Fruit fly (Drosophila melanogaster) whole organism, embryonic: ENCODE measurements around the gene CG15155.

Experiments used
- CG11560 ChIP-seq: fragments of 200-800 bp; sonication (Bioruptor generic); IDR thresholded peaks from 3 replicates; pipeline ENCODE4 v1.3.6; 2022; ENCODE audit warnings: missing biosample characterization, missing genetic modification characterization
- CG12071 ChIP-seq: fragments of 200-800 bp; sonication (Bioruptor generic); optimal IDR thresholded peaks from 3 replicates; lab custom pipeline; 2018; ENCODE audit warnings: missing biosample characterization, mild to moderate bottlenecking, missing genetic modification characterization
- CG12104 ChIP-seq: fragments of 200-800 bp; sonication (Bioruptor generic); optimal IDR thresholded peaks from 3 replicates; lab custom pipeline; 2016; ENCODE audit warnings: missing biosample characterization, missing genetic modification characterization
- CG12769 ChIP-seq: fragments of 200-800 bp; sonication (Bioruptor generic); optimal IDR thresholded peaks from 2 replicates; lab custom pipeline; 2019; ENCODE audit warnings: missing biosample characterization, mild to moderate bottlenecking, missing genetic modification characterization, moderate library complexity
- CG13123 ChIP-seq: fragments of 200-800 bp; sonication (Bioruptor generic); optimal IDR thresholded peaks from 2 replicates; lab custom pipeline; 2016; ENCODE audit warnings: missing biosample characterization, missing genetic modification characterization
- CG13894 ChIP-seq: fragments of 200-800 bp; sonication (Bioruptor generic); optimal IDR thresholded peaks from 3 replicates; lab custom pipeline; 2018; ENCODE audit warnings: missing biosample characterization, mild to moderate bottlenecking, missing genetic modification characterization, moderate library complexity
- CG17802 ChIP-seq: fragments of 200-800 bp; sonication (Bioruptor generic); optimal IDR thresholded peaks from 2 replicates; lab custom pipeline; 2018; ENCODE audit warnings: missing biosample characterization, mild to moderate bottlenecking, missing genetic modification characterization, moderate library complexity
- CG2120 ChIP-seq: fragments of 200-800 bp; sonication (Bioruptor generic); optimal IDR thresholded peaks from 3 replicates; lab custom pipeline; 2016; ENCODE audit warnings: missing biosample characterization, missing genetic modification characterization
- CG30020 ChIP-seq: fragments of 200-800 bp; optimal IDR thresholded peaks from 2 replicates; lab custom pipeline; 2019; ENCODE audit warnings: missing biosample characterization, mild to moderate bottlenecking, missing genetic modification characterization, moderate library complexity
- CG31224 ChIP-seq: fragments of 200-800 bp; sonication (Bioruptor generic); IDR thresholded peaks from 2 replicates; pipeline ENCODE4 v1.3.6; 2022; ENCODE audit warnings: missing biosample characterization, missing genetic modification characterization
- CG31365 ChIP-seq: fragments of 200-800 bp; sonication (Bioruptor generic); optimal IDR thresholded peaks from 2 replicates; lab custom pipeline; 2018; ENCODE audit warnings: missing biosample characterization, mild to moderate bottlenecking, missing genetic modification characterization
- CG4707 ChIP-seq: fragments of 200-800 bp; sonication (Bioruptor generic); optimal IDR thresholded peaks from 2 replicates; lab custom pipeline; 2018; ENCODE audit warnings: missing biosample characterization, mild to moderate bottlenecking, missing genetic modification characterization, moderate library complexity
- CG5180 ChIP-seq: fragments of 200-800 bp; sonication (Bioruptor generic); optimal IDR thresholded peaks from 3 replicates; lab custom pipeline; 2017; ENCODE audit warnings: missing biosample characterization, missing genetic modification characterization, mild to moderate bottlenecking, moderate library complexity, missing genetic modification reagents
- CG6689 ChIP-seq: fragments of 200-800 bp; sonication (Bioruptor generic); IDR thresholded peaks from 2 replicates; pipeline ENCODE4 v1.3.6; 2022; ENCODE audit warnings: missing biosample characterization, missing genetic modification characterization
- CG7271 ChIP-seq: fragments of 200-800 bp; sonication (Bioruptor generic); optimal IDR thresholded peaks from 2 replicates; lab custom pipeline; 2018; ENCODE audit warnings: missing biosample characterization, mild to moderate bottlenecking, missing genetic modification characterization, moderate library complexity
- CG7357 ChIP-seq: fragments of 200-800 bp; sonication (Bioruptor generic); IDR thresholded peaks from 3 replicates; pipeline ENCODE4 v1.3.6; 2022; ENCODE audit warnings: missing biosample characterization, missing genetic modification characterization
- CG7372 ChIP-seq: fragments of 200-800 bp; sonication (Bioruptor generic); IDR thresholded peaks from 2 replicates; pipeline ENCODE4 v1.3.6; 2022; ENCODE audit warnings: missing biosample characterization, missing genetic modification characterization
- CG8359 ChIP-seq: fragments of 200-800 bp; sonication (Bioruptor generic); optimal IDR thresholded peaks from 2 replicates; lab custom pipeline; 2017; ENCODE audit warnings: missing biosample characterization, mild to moderate bottlenecking, missing genetic modification characterization, borderline replicate concordance
- CkIIα-i1 ChIP-seq: fragments of 200-800 bp; sonication (Bioruptor generic); IDR thresholded peaks from 2 replicates; pipeline ENCODE4 v1.3.6; 2022; ENCODE audit warnings: missing biosample characterization, missing genetic modification characterization
- Dbx ChIP-seq: fragments of 200-800 bp; sonication (Bioruptor generic); IDR thresholded peaks from 3 replicates; pipeline ENCODE4 v1.3.6; 2022; ENCODE audit warnings: missing biosample characterization, missing genetic modification characterization
- MESR4 ChIP-seq: fragments of 200-800 bp; sonication (Bioruptor generic); optimal IDR thresholded peaks from 2 replicates; lab custom pipeline; 2018; ENCODE audit warnings: missing biosample characterization, mild to moderate bottlenecking, missing genetic modification characterization, moderate library complexity
- Mes4 ChIP-seq: fragments of 200-800 bp; sonication (Bioruptor generic); optimal IDR thresholded peaks from 2 replicates; lab custom pipeline; 2016; ENCODE audit warnings: missing biosample characterization, missing genetic modification characterization
- NC2α ChIP-seq: fragments of 200-800 bp; sonication (Bioruptor generic); optimal IDR thresholded peaks from 2 replicates; lab custom pipeline; 2016; ENCODE audit warnings: missing biosample characterization, missing genetic modification characterization
- Ptx1 ChIP-seq: fragments of 200-800 bp; sonication (Bioruptor generic); IDR thresholded peaks from 2 replicates; pipeline ENCODE4 v1.3.6; 2022; ENCODE audit warnings: missing biosample characterization, missing genetic modification characterization
- Stat92E ChIP-seq, 3 experiments: fragments of >200 bp in 2 of 3; fragments of 200-800 bp in 1 of 3; sonication (Bioruptor generic) in 1 of 3; optimal IDR thresholded peaks; 2 replicates each; lab custom pipeline; 2017 to 2019; ENCODE audit warnings: missing biosample characterization in 3 of 3, missing genetic modification characterization in 3 of 3, mild to moderate bottlenecking in 1 of 3, moderate library complexity in 1 of 3
- Xbp1 ChIP-seq: fragments of 200-800 bp; sonication (Bioruptor generic); optimal IDR thresholded peaks from 3 replicates; lab custom pipeline; 2016; ENCODE audit warnings: missing biosample characterization, mild to moderate bottlenecking, missing genetic modification characterization
- Xrp1 ChIP-seq: fragments of 200-800 bp; sonication (Bioruptor generic); IDR thresholded peaks from 2 replicates; pipeline ENCODE4 v1.3.6; 2022; ENCODE audit warnings: missing biosample characterization, missing genetic modification characterization
- ap ChIP-seq: fragments of 200-800 bp; sonication (Bioruptor generic); IDR thresholded peaks from 2 replicates; pipeline ENCODE4 v1.3.6; 2022; ENCODE audit warnings: missing biosample characterization, missing genetic modification characterization
- bab2 ChIP-seq: fragments of 200-800 bp; sonication (Bioruptor generic); optimal IDR thresholded peaks from 2 replicates; lab custom pipeline; 2016; ENCODE audit warnings: missing biosample characterization, missing genetic modification characterization
- br ChIP-seq: fragments of >200 bp; optimal IDR thresholded peaks from 2 replicates; lab custom pipeline; 2017
- btn ChIP-seq: fragments of 200-800 bp; sonication (Bioruptor generic); optimal IDR thresholded peaks from 2 replicates; lab custom pipeline; 2016; ENCODE audit warnings: missing biosample characterization, missing genetic modification characterization
- chn ChIP-seq: fragments of 200-800 bp; sonication (Bioruptor generic); optimal IDR thresholded peaks from 2 replicates; lab custom pipeline; 2016; ENCODE audit warnings: missing biosample characterization, missing genetic modification characterization
- ci ChIP-seq: fragments of 200-800 bp; sonication (Bioruptor generic); IDR thresholded peaks from 3 replicates; pipeline ENCODE4 v1.3.6; 2022; ENCODE audit warnings: missing biosample characterization, missing genetic modification characterization
- ems ChIP-seq: fragments of 200-800 bp; sonication (Bioruptor generic); optimal IDR thresholded peaks from 3 replicates; lab custom pipeline; 2016; ENCODE audit warnings: missing biosample characterization, missing genetic modification characterization
- esg ChIP-seq: fragments of 200-800 bp; sonication (Bioruptor generic); conservative IDR thresholded peaks from 2 replicates; pipeline ENCODE4 v1.3.6; 2022; ENCODE audit warnings: missing biosample characterization, missing genetic modification characterization
- eyg ChIP-seq: fragments of 200-800 bp; sonication (Bioruptor generic); optimal IDR thresholded peaks from 3 replicates; lab custom pipeline; 2016; ENCODE audit warnings: missing biosample characterization, missing genetic modification characterization
- fd96Cb ChIP-seq: fragments of 200-800 bp; sonication (Bioruptor generic); optimal IDR thresholded peaks from 2 replicates; lab custom pipeline; 2018; ENCODE audit warnings: missing biosample characterization, mild to moderate bottlenecking, missing genetic modification characterization, moderate library complexity
- grau ChIP-seq: fragments of 200-800 bp; optimal IDR thresholded peaks from 3 replicates; lab custom pipeline; 2019; ENCODE audit warnings: missing biosample characterization, mild to moderate bottlenecking, missing genetic modification characterization, moderate library complexity
- jigr1 ChIP-seq: fragments of 200-800 bp; sonication (Bioruptor generic); IDR thresholded peaks from 3 replicates; pipeline ENCODE4 v1.3.6; 2022; ENCODE audit warnings: missing biosample characterization, missing genetic modification characterization
- klu ChIP-seq: fragments of 200-800 bp; sonication (Bioruptor generic); IDR thresholded peaks from 2 replicates; pipeline ENCODE4 v1.3.6; 2022; ENCODE audit warnings: missing biosample characterization, missing genetic modification characterization
- lab ChIP-seq: fragments of 200-800 bp; sonication (Bioruptor generic); optimal IDR thresholded peaks from 3 replicates; lab custom pipeline; 2017; ENCODE audit warnings: missing biosample characterization, missing genetic modification characterization, mild to moderate bottlenecking, moderate library complexity, missing genetic modification reagents
- mld ChIP-seq: fragments of 200-800 bp; sonication (Bioruptor generic); IDR thresholded peaks from 3 replicates; pipeline ENCODE4 v1.3.6; 2022; ENCODE audit warnings: missing biosample characterization, missing genetic modification characterization; ENCODE audit not compliant: partially characterized antibody
- nom ChIP-seq: fragments of 200-800 bp; sonication (Bioruptor generic); optimal IDR thresholded peaks from 2 replicates; lab custom pipeline; 2017; ENCODE audit warnings: missing biosample characterization, missing genetic modification characterization, mild to moderate bottlenecking, moderate library complexity, missing genetic modification reagents
- pnt ChIP-seq: fragments of 200-800 bp; sonication (Bioruptor generic); optimal IDR thresholded peaks from 3 replicates; lab custom pipeline; 2016; ENCODE audit warnings: missing biosample characterization, missing genetic modification characterization
- ro ChIP-seq: fragments of 200-800 bp; sonication (Bioruptor generic); IDR thresholded peaks from 2 replicates; pipeline ENCODE4 v1.3.6; 2022; ENCODE audit warnings: missing biosample characterization, missing genetic modification characterization
- sc ChIP-seq, 3 experiments: fragments of >200 bp in 2 of 3; fragments of 200-800 bp in 1 of 3; sonication (Bioruptor generic) in 1 of 3; optimal IDR thresholded peaks; 2 replicates in 2 of 3; 3 replicates in 1 of 3; lab custom pipeline; 2017; ENCODE audit warnings: mild to moderate bottlenecking in 1 of 3, missing biosample characterization in 1 of 3, missing genetic modification characterization in 1 of 3, missing genetic modification reagents in 1 of 3
- seq ChIP-seq: fragments of 200-800 bp; sonication (Bioruptor generic); IDR thresholded peaks from 2 replicates; pipeline ENCODE4 v1.3.6; 2022; ENCODE audit warnings: missing biosample characterization, missing genetic modification characterization
- tna ChIP-seq: fragments of 200-800 bp; sonication (Bioruptor generic); IDR thresholded peaks from 2 replicates; pipeline ENCODE4 v1.3.6; 2022; ENCODE audit warnings: missing biosample characterization, missing genetic modification characterization; ENCODE audit not compliant: partially characterized antibody

CG15155 gene

DNA sequence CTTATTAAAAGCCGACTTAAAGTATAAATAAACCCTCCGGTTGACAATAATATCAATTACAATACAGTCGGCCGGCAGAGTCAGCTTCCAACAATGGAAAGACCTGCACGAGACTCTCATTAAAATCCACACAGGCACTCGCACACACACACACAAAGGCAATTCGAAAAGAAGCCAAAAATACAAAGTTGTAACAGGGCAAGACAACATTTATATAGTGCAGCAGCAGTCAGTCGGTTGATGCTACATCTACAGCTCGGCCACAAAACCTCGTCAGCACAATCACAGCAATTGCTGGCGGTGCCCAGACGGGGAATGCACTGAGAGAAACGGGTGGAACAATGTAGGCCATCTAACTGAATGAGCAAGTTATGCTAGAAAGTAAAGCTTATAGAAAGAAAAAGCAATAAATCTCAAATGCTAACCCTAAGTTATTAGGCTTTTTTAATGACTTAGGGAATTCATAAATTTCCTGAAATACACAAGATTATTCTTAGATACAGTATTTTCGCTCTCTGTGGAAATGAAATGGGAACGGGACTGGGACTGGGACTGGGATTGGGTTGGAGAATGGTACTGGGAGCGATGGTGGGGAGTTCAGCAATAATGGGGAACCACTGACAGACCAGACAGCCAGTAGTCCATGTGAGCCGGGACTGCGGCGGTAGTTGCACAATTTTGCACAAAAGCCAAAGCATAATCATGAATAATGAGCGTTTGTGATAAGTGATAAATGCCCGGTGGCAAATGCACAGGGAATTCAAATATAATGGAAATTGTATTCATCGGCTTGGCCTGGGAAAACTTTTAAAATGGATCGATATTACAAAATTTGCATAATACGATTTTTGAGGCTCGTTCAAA is 33.1 kb upstream of the CG15155 start (continued):
- peak; percentile 53 for TF ChIP-seq Xbp1 (GFP tag; lab: Kevin White, UChicago)
- no peak for TF ChIP-seq br (lab: Kevin White, UChicago)
- peak; percentile 57 for TF ChIP-seq CG2120
- TF ChIP-seq chn (GFP tag; lab: Kevin White, UChicago): peak; percentile 41
- no peak for TF ChIP-seq MESR4 (GFP tag; lab: Kevin White, UChicago)
- TF ChIP-seq CG12769 (tag; lab: Kevin White, UChicago): peak; percentile 65
- 0 out of 2 replicates have a peak, but pooled peaks have one; percentile 16 for TF ChIP-seq ap (GFP tag; lab: Robert Waterston, UW)
- TF ChIP-seq pnt: peak; percentile 59
- TF ChIP-seq CG8359 (GFP tag; lab: Kevin White, UChicago): no peak
- peak; percentile 42; the same call in 1 of the 2 replicates for TF ChIP-seq seq (GFP tag; lab: Robert Waterston, UW)
- no peak for TF ChIP-seq CG13123 (GFP tag; lab: Kevin White, UChicago)
- TF ChIP-seq Stat92E (GFP tag; optimal IDR thresholded peaks at IDR 0.05; lab: Kevin White, UChicago): no peak
- peak; percentile 64 for TF ChIP-seq Xrp1 (GFP tag; lab: Robert Waterston, UW)
- TF ChIP-seq CG7271 (tag; lab: Kevin White, UChicago): no peak
- peak; percentile 20 for TF ChIP-seq CG17802 (tag; lab: Kevin White, UChicago)
- TF ChIP-seq CG4707 (GFP tag; lab: Kevin White, UChicago): no peak
- TF ChIP-seq tna (GFP tag; lab: Robert Waterston, UW): no peak
- peak; percentile 14 for TF ChIP-seq Mes4
- peak; percentile 25; the same call in 1 of the 2 replicates for TF ChIP-seq klu (GFP tag; lab: Robert Waterston, UW)
- TF ChIP-seq esg (GFP tag; lab: Robert Waterston, UW): peak; percentile 34; the same call in 1 of the 2 replicates
- peak; percentile 46; the same call in 1 of the 2 replicates for TF ChIP-seq CG31224 (GFP tag; lab: Robert Waterston, UW)
- peak; percentile 10 for TF ChIP-seq CG5180
- peak; percentile 41 for TF ChIP-seq CG6689 (GFP tag; lab: Robert Waterston, UW)
- TF ChIP-seq CG13894 (tag; lab: Kevin White, UChicago): no peak
- TF ChIP-seq CG7357: peak; percentile 65; the same call in 2 of the 3 replicates
- TF ChIP-seq lab: peak; percentile 68
- TF ChIP-seq grau (tag; lab: Kevin White, UChicago): peak; percentile 49
- peak; percentile 3 for TF ChIP-seq CG12071 (GFP tag; lab: Kevin White, UChicago)
- TF ChIP-seq Ptx1: peak; percentile 59
- no peak for TF ChIP-seq NC2α (GFP tag; lab: Kevin White, UChicago)
- TF ChIP-seq ems (GFP tag; lab: Kevin White, UChicago): peak; percentile 42
- no peak for TF ChIP-seq eyg (GFP tag; lab: Kevin White, UChicago)
- no peak for TF ChIP-seq mld (GFP tag; lab: Robert Waterston, UW)
- peak; percentile 91 for TF ChIP-seq nom (GFP tag; lab: Kevin White, UChicago)
- no peak for TF ChIP-seq CkIIα-i1 (GFP tag; lab: Robert Waterston, UW)
- TF ChIP-seq btn (GFP tag; lab: Kevin White, UChicago): peak; percentile 7
- TF ChIP-seq CG11560 (tag; lab: Robert Waterston, UW): 0 out of 3 replicates have a peak, but pooled peaks have one; percentile 15
- TF ChIP-seq CG31365: no peak
- TF ChIP-seq ro: no peak
- TF ChIP-seq ci: 0 out of 3 replicates have a peak, but pooled peaks have one; percentile 17
- no peak for TF ChIP-seq jigr1 (GFP tag; lab: Robert Waterston, UW)
- TF ChIP-seq fd96Cb: peak; percentile 44
- TF ChIP-seq Dbx (GFP tag; lab: Robert Waterston, UW): 0 out of 3 replicates have a peak, but pooled peaks have one; percentile 10
- TF ChIP-seq CG30020: no peak
- 0 out of 2 replicates have a peak, but pooled peaks have one; percentile 10 for TF ChIP-seq CG7372 (GFP tag; lab: Robert Waterston, UW)
- no peak for TF ChIP-seq sc (optimal IDR thresholded peaks at IDR 0.05; lab: Kevin White, UChicago)
- no peak for TF ChIP-seq sc (GFP tag; optimal IDR thresholded peaks at IDR 0.05; lab: Kevin White, UChicago)
- TF ChIP-seq bab2 (GFP tag; lab: Kevin White, UChicago): peak; percentile 20
- TF ChIP-seq CG12104 (GFP tag; lab: Kevin White, UChicago): peak; percentile 31
